Worm (Caenorhabditis elegans) whole organism, L4/young adult: Measurements from ENCODE around the gene Y43F8B.2.

Experiments used
- W03F9.2 ChIP-seq: fragments of 150-350 bp; optimal IDR thresholded peaks from 2 replicates; lab custom pipeline; 2014; ENCODE audit warnings: missing biosample characterization, missing genetic modification characterization
- dao-5 ChIP-seq: sonication (generic microtip); optimal IDR thresholded peaks from 2 replicates; lab custom pipeline; 2016; ENCODE audit warnings: missing genotype, missing genetic modification characterization, moderate library complexity, missing compliant biosample characterization
- him-1 ChIP-seq: sonication (generic microtip); optimal IDR thresholded peaks from 2 replicates; lab custom pipeline; 2016; ENCODE audit warnings: missing genotype, missing genetic modification reagents, missing genetic modification characterization, missing compliant biosample characterization

The Y43F8B.2 gene

DNA sequence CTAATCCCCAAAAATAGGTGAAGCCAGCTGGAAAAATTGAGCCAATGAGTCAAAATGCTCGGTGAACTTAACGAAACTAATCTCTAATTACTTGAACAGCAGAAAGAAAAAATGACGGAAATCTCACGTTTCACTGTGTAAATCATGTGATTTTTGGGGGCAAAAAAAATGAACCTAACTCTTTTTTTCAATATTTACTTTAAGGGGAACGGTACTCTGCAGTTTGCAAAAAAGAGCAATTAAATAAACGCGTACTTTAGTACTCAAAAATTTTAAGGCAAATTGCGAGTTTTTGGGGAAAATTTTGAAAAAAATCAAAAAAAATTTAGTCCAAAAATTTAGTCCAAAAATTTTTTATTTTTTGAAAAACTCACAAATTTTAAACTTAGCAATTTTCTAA lies 1.9 kb downstream of the Y43F8B.2 start:
- TF ChIP-seq him-1 (tag; lab: Kevin White, UChicago) (no peak), dao-5 (tag; lab: Kevin White, UChicago) (no peak), W03F9.2 (tag; lab: Kevin White, UChicago) (no peak)

DNA sequence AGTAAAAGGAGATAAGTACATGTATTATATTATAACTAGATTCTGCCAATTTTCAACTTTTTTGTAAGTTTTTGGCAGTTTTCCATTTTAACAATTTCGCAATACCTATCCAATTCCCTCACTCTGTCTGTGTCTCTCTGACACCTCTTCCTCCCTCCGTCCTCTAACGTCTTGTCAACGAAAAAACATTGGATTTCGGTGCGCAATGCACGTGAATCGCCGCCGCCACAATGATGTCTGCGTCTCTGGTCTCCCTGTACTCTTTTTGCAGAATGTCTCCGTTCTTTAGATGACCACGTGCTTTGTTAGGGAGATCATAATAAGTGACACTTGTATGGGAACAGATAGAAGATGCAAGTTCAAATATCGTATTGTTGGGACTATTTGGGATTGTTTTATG lies 3.7 kb downstream of the Y43F8B.2 start:
- TF ChIP-seq W03F9.2 (tag; lab: Kevin White, UChicago) (peak; percentile 87), dao-5 (tag; lab: Kevin White, UChicago) (no peak), him-1 (tag; lab: Kevin White, UChicago) (peak; percentile 74)

DNA sequence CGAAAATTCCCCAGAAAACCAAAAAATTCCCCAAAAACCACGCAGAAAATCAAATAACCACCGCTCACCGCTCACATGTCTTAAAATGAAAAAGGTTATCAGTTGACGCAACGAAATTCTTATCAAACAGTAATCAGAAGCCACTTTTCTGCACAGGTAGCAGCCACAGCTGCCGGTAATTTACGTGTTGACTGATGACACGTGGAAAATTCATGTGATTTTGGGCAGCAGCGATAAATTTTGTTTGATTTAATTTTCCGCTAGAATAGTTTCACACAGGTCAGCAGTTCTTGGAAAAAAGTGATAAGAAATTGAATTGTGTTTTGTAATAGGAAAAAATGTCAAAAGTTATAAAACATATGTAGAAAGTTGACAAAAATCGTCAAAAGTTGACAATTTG lies 5.3 kb downstream of the Y43F8B.2 start:
- TF ChIP-seq W03F9.2 (tag; lab: Kevin White, UChicago), result no peak
- no peak for TF ChIP-seq him-1 (tag; lab: Kevin White, UChicago)
- no peak for TF ChIP-seq dao-5 (tag; lab: Kevin White, UChicago)

DNA sequence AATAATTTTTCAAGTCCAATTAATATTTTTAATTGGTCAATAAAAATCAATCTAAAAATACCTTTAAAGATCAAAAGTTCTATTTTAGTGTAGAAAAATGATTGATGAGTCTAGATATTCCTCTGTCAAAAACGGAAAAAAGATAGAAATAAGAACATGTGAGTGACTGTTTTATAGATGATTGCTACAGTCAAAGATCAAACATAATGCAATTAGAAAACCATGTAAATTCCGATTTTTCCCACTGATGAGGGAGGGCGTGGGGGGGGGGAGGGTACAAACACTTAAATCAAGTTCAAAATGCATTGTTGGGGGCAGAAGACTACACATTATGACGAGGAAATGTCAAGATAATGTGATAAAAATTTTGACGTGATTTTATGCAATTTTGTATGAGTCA lies 6.7 kb downstream of the Y43F8B.2 start:
- no peak for TF ChIP-seq W03F9.2 (tag; lab: Kevin White, UChicago)
- no peak for TF ChIP-seq him-1 (tag; lab: Kevin White, UChicago)
- no peak for TF ChIP-seq dao-5 (tag; lab: Kevin White, UChicago)

DNA sequence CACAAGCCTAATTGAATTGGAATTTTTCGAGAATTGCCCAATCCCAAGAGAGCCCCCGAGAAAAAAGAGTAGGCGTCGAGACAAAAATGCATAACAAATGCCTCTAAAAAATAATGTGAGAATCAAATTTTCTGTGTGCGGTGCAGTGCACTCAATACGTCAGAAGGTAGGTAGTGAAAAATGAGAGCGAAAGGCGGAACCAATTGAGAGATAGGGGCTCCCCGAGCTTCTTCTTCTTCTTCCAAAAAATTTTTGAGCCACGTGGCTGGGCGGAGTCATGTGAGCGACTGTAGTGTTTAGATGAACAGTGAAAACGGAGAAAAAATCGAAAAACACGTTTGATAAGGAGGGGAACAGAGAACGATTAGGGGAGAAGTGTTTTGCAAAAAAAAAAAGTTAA lies 8.3 kb downstream of the Y43F8B.2 start:
- TF ChIP-seq dao-5 (tag; lab: Kevin White, UChicago) (no peak), W03F9.2 (tag; lab: Kevin White, UChicago) (peak; percentile 43)

DNA sequence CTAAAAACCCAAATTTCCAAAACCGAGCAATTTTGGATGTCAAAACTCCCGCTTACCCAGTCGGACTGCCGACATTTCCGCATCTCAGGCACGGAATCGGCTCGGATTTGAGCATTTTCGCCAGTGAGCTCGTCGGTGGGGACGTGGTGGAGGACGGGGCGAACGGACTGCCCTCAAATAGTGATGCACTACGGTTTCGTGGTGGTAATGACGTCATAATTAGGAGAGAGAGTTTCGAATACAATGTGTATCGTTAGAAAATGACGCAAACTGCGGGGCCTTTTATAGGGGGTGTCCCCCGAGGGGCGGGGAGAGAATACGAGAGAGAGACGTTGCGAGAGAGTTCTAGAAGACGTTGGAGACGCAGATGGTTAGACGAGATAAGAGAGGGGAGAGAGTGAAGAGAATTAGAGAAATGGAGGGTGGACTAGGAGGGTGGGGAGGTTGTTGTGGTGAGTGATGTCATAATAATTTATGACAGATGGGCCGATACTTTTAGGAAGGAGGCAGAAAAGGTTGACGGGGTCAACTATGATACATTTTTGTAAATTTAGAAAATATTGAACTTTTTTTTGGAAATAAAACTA lies 10.3 kb downstream of the Y43F8B.2 start:
- peak; percentile 68 for TF ChIP-seq W03F9.2 (tag; lab: Kevin White, UChicago)
- TF ChIP-seq dao-5 (tag; lab: Kevin White, UChicago), result no peak
- TF ChIP-seq him-1 (tag; lab: Kevin White, UChicago), result peak; percentile 83

DNA sequence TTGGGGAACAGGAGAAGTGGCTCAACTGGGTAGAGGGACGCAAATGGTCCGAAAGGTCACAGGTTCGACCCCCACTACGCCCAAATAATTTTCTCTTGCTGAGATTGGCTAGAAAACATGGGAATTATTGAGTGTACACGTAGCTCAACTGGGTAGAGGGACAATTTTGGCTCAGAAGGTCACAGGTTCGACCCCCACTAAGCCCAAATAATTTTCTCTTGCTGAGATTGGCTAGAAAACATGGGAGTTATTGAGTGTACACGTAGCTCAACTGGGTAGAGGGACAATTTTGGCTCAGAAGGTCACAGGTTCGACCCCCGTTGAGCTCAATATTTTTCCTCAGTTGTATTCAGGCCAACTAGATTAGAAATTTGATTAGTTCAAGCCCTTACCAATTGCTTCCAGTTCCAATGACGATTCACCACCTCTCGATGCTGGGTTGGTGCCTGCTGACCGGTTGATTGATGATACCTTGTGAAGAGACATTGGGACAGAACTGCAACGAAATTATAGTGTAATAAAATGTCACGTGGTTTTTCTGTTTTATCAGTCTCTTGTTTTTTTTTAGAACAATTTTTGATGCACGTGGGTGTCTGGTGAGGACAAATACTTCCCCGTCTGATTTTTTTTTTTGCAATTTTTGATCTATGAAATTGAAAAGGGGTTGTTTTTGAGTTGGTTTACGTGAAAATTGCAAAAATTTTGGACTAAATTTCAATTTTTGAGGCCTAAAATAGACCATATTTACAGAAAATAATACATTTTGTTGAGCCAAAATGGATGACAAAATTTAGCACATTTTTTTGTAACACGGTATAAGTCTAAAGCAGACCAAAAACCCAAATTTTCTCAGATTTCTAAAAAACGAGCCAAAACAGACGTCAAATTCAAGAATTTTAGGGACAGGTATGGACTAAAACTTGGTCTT lies 11.3 kb downstream of the Y43F8B.2 start:
- TF ChIP-seq dao-5 (tag; lab: Kevin White, UChicago) (no peak), W03F9.2 (tag; lab: Kevin White, UChicago) (no peak), him-1 (tag; lab: Kevin White, UChicago) (no peak)

DNA sequence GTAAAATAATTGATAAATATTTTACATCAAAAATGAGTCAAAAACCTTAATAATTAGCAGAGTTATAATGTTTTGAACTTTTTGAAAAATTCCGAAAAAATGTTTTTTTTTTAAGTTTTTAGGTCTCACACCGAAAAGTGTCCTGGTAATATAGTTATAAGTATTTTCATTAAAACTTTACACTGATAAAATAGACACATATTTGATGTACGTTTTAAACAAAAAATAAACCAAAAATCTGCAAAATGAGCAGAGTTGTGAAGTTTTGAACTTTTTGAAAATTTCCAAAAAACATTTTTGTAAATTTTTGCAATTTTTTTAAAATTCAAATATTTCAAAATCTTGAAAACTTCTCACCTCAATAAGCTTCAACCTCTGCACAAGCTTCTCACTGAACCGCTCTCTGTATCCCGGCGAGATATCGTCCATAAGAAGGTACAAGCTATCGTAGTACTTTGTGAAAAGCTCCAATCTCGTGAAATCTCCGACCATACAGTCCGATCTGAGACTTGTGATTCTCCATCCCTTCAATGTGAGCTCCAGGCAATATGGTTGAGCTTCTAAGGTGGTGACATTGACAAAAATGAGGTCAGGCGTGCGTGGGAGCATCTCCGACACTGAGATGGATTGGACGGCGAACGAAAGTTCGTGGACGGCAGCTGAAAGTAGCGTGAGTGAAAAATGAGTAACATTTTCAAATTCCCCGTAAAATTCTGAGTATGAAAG lies 12.2 kb downstream of the Y43F8B.2 start:
- TF ChIP-seq W03F9.2 (tag; lab: Kevin White, UChicago) (no peak), him-1 (tag; lab: Kevin White, UChicago) (no peak), dao-5 (tag; lab: Kevin White, UChicago) (no peak)

DNA sequence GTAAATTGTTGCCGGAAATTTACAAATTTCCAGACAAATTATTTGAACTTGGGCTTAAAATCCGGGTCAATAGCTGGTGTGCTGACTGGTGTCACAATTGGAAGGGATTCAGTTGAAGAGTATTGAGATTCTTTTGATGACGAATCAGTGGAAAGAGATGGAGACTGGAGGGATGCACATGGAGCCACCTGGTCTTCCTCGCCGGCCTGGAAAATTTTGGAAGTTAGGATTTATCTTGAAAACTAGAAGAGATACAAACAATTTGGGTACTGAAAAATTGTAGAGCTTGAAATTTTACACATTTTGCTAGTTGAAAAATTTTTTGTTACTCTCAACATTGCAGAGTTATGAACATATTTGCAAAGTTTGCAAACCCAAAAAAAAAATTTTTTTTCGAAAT lies 12.8 kb downstream of the Y43F8B.2 start:
- TF ChIP-seq dao-5 (tag; lab: Kevin White, UChicago) (no peak), W03F9.2 (tag; lab: Kevin White, UChicago) (no peak), him-1 (tag; lab: Kevin White, UChicago) (no peak)

DNA sequence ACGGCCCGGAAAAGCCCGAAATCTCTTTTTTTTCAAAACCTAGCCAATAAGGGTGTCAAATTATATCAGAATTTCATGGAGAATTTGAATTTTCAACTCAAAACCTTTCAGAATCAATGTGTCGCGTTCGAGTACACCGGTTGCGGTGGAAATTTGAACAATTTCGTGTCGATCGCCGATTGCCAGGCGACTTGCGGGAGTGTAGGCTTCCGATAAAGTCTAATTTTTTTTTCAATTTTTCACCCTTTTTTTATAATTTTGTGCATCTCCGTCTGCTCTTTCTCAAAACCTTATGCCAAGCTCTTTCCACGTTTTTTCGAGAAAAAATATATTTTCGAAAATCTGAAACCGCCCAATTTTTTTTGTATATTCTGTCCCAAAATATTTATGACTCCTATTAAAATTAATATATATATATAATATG lies 13.4 kb downstream of the Y43F8B.2 start:
- TF ChIP-seq him-1 (tag; lab: Kevin White, UChicago) (no peak), dao-5 (tag; lab: Kevin White, UChicago) (no peak), W03F9.2 (tag; lab: Kevin White, UChicago) (no peak)

DNA sequence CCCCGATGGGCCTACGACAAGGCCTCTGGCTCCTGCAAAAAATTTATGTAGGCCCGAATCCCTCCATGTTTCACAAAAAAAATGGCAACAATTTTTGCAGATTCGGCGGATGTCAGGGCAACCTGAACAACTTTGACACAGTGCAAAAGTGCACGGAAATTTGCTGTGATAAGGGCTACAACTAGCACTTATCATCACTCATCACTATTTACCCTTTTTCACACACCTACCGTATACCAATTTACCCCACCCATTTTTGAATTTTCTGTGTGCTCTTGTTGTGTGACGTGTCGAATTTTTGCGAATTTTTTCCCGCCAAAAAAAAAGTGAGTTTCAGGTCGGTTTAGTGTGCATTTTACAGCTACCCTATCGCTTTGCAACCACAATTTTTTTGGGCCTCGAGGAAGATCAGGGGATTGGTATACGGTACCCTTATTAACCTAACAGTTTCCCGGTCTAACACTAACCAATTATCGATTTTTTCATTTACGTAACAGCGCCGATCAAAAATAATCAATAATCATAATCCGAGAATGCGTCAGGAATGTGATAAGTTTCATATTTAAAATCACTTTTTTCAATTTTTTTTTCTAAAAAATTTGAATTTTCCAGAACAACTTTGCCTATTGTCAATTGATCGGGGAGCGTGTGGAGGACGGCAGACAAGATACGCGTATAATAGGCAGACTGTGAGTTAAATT lies 14.3 kb downstream of the Y43F8B.2 start:
- TF ChIP-seq W03F9.2 (tag; lab: Kevin White, UChicago), result no peak
- TF ChIP-seq him-1 (tag; lab: Kevin White, UChicago), result no peak
- TF ChIP-seq dao-5 (tag; lab: Kevin White, UChicago), result no peak

DNA sequence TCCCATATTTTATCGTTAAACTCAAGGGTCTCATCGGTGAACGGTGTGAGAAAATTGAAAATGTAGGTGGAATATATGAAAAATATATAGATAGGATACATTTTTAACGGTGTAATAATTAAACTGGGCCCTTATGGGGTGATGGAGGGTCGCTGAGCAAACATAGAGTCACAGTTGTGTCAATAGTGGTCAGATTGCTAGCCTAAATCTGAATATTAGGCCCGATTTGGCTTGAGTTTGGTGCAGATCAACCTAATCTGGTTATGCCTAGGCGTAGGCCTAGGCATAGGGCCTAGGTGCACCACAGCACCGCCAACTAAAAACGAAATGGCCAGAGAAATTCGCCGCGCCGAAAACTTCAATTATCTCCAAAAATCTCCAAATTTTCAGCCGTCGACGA lies 19.4 kb downstream of the Y43F8B.2 start, which contains the start of gene phy-4:
TSS of gene phy-4 (minus strand) at position 101 of the 400 bp plus-strand sequence.
- no peak for TF ChIP-seq W03F9.2 (tag; lab: Kevin White, UChicago)
- TF ChIP-seq dao-5 (tag; lab: Kevin White, UChicago), result no peak
- no peak for TF ChIP-seq him-1 (tag; lab: Kevin White, UChicago)
